Worm (Caenorhabditis elegans) whole organism, L4 larva: ENCODE results near the gene Y49F6B.14.

Experiments
- F10B5.3 ChIP-seq: sonication (generic microtip); optimal IDR thresholded peaks from 2 replicates; lab custom pipeline; 2016; ENCODE audit warnings: mild to moderate bottlenecking, missing genetic modification characterization, missing compliant biosample characterization
- F49E8.2 ChIP-seq: sonication (generic microtip); optimal IDR thresholded peaks from 2 replicates; lab custom pipeline; 2016; ENCODE audit warnings: missing compliant biosample characterization, mild to moderate bottlenecking, missing genetic modification characterization, borderline replicate concordance
- Y48G9A.11 ChIP-seq: fragments of 200-800 bp; sonication (Bioruptor generic); IDR thresholded peaks from 2 replicates; pipeline ENCODE4 v1.3.6; 2022; ENCODE audit warnings: missing genetic modification reagents, missing genetic modification characterization, missing compliant biosample characterization
- ZK337.2 ChIP-seq: fragments of 200-800 bp; sonication (Bioruptor generic); IDR thresholded peaks from 2 replicates; pipeline ENCODE4 v1.3.6; 2022; ENCODE audit warnings: missing genetic modification reagents, missing genetic modification characterization, missing compliant biosample characterization
- attf-4 ChIP-seq: sonication (generic microtip); optimal IDR thresholded peaks from 3 replicates; lab custom pipeline; 2017; ENCODE audit warnings: missing biosample characterization, missing genetic modification characterization
- ceh-82 ChIP-seq: sonication (generic microtip); optimal IDR thresholded peaks from 2 replicates; lab custom pipeline; 2017; ENCODE audit warnings: missing biosample characterization, missing genetic modification characterization
- cey-2 ChIP-seq: sonication (generic microtip); optimal IDR thresholded peaks from 3 replicates; lab custom pipeline; 2017; ENCODE audit warnings: missing genetic modification characterization, mild to moderate bottlenecking, missing compliant biosample characterization, antibody characterized with exemption, borderline replicate concordance; ENCODE audit not compliant: insufficient read depth
- daf-19 ChIP-seq: fragments of 200-800 bp; sonication (Bioruptor generic); conservative IDR thresholded peaks from 2 replicates; pipeline ENCODE4 v1.3.6; 2022; ENCODE audit warnings: missing genetic modification characterization, missing compliant biosample characterization
- fkh-10 ChIP-seq: fragments of 150-350 bp; optimal IDR thresholded peaks from 2 replicates; lab custom pipeline; 2014; ENCODE audit warnings: missing biosample characterization, missing genetic modification reagents, missing genetic modification characterization
- fos-1 ChIP-seq: fragments of 150-350 bp; optimal IDR thresholded peaks from 2 replicates; lab custom pipeline; 2014; ENCODE audit warnings: missing biosample characterization, missing genetic modification characterization
- hlh-11 ChIP-seq: fragments of 200-800 bp; sonication (Bioruptor generic); optimal IDR thresholded peaks from 2 replicates; lab custom pipeline; 2018; ENCODE audit warnings: mild to moderate bottlenecking, missing genetic modification characterization, missing compliant biosample characterization
- hlh-30 ChIP-seq: sonication (generic microtip); optimal IDR thresholded peaks from 2 replicates; lab custom pipeline; 2017; ENCODE audit warnings: antibody characterized with exemption, mild to moderate bottlenecking, missing genetic modification characterization, missing compliant biosample characterization; ENCODE audit not compliant: insufficient read depth
- lim-7 ChIP-seq: fragments of 200-800 bp; sonication (Bioruptor generic); IDR thresholded peaks from 2 replicates; pipeline ENCODE4 v1.3.6; 2022; ENCODE audit warnings: missing genetic modification characterization, missing compliant biosample characterization
- lin-13 ChIP-seq: fragments of 150-350 bp; optimal IDR thresholded peaks from 2 replicates; lab custom pipeline; 2014; ENCODE audit warnings: missing biosample characterization, missing genetic modification reagents, missing genetic modification characterization
- madf-5 ChIP-seq, 2 experiments: fragments of 200-800 bp; sonication (Bioruptor generic); IDR thresholded peaks; 2 replicates each; pipeline ENCODE4 v1.3.6; 2022; ENCODE audit warnings: missing compliant biosample characterization in 2 of 2, missing genetic modification characterization in 2 of 2
- mdt-29 ChIP-seq: fragments of 200-800 bp; sonication (Bioruptor generic); IDR thresholded peaks from 2 replicates; pipeline ENCODE4 v1.3.6; 2022; ENCODE audit warnings: missing genetic modification reagents, missing genetic modification characterization, missing compliant biosample characterization
- mep-1 ChIP-seq: fragments of 150-350 bp; sonication (generic microtip); optimal IDR thresholded peaks from 3 replicates; lab custom pipeline; 2014; ENCODE audit warnings: missing biosample characterization, missing genetic modification characterization
- mxl-2 ChIP-seq: fragments of 200-800 bp; sonication (Bioruptor generic); conservative IDR thresholded peaks from 2 replicates; pipeline ENCODE4 v1.3.6; 2022; ENCODE audit warnings: missing genetic modification reagents, missing genetic modification characterization, missing compliant biosample characterization
- nhr-11 ChIP-seq: fragments of 150-350 bp; optimal IDR thresholded peaks from 2 replicates; lab custom pipeline; 2014; ENCODE audit warnings: missing biosample characterization, missing genetic modification characterization
- nhr-25 ChIP-seq: sonication (generic microtip); optimal IDR thresholded peaks from 2 replicates; lab custom pipeline; 2017; ENCODE audit warnings: missing genetic modification characterization, mild to moderate bottlenecking, missing compliant biosample characterization, antibody characterized with exemption, moderate library complexity, borderline replicate concordance; ENCODE audit not compliant: insufficient read depth
- nhr-41 ChIP-seq: fragments of 200-800 bp; sonication (Bioruptor generic); IDR thresholded peaks from 2 replicates; pipeline ENCODE4 v1.3.6; 2022; ENCODE audit warnings: missing genetic modification reagents, missing genetic modification characterization, missing compliant biosample characterization
- nhr-6 ChIP-seq: fragments of 150-350 bp; optimal IDR thresholded peaks from 2 replicates; lab custom pipeline; 2014; ENCODE audit warnings: missing biosample characterization, missing genetic modification characterization
- pha-4 ChIP-seq, 2 experiments: fragments of 150-350 bp in 1 of 2; fragments of 200-800 bp in 1 of 2; sonication (Bioruptor generic) in 1 of 2; IDR thresholded peaks in 1 of 2; optimal IDR thresholded peaks in 1 of 2; 2 replicates each; pipeline versions ENCODE4 v1.3.6 to Lab custom; 2014 to 2022; ENCODE audit warnings: missing genetic modification characterization in 2 of 2, missing genetic modification reagents in 2 of 2, missing biosample characterization in 1 of 2, missing compliant biosample characterization in 1 of 2
- set-16 ChIP-seq: fragments of 200-800 bp; sonication (Bioruptor generic); IDR thresholded peaks from 2 replicates; pipeline ENCODE4 v1.3.6; 2022; ENCODE audit warnings: missing genetic modification reagents, missing genetic modification characterization, missing compliant biosample characterization
- snpc-1.2 ChIP-seq: fragments of 200-800 bp; sonication (Bioruptor generic); IDR thresholded peaks from 2 replicates; pipeline ENCODE4 v1.3.6; 2022; ENCODE audit warnings: missing genetic modification reagents, missing genetic modification characterization, missing compliant biosample characterization
- tag-97 ChIP-seq: fragments of 200-800 bp; sonication (Bioruptor generic); IDR thresholded peaks from 2 replicates; pipeline ENCODE4 v1.3.6; 2022; ENCODE audit warnings: missing genetic modification characterization, missing compliant biosample characterization
- tra-1 ChIP-seq: fragments of 200-800 bp; sonication (Bioruptor generic); IDR thresholded peaks from 2 replicates; pipeline ENCODE4 v1.3.6; 2022; ENCODE audit warnings: missing genetic modification reagents, missing genetic modification characterization, missing compliant biosample characterization
- unc-130 ChIP-seq: sonication (generic microtip); optimal IDR thresholded peaks from 2 replicates; lab custom pipeline; 2016; ENCODE audit warnings: missing genetic modification reagents, missing genetic modification characterization, missing compliant biosample characterization
- unc-39 ChIP-seq: sonication (generic microtip); optimal IDR thresholded peaks from 2 replicates; lab custom pipeline; 2017; ENCODE audit warnings: missing biosample characterization, missing genetic modification characterization
- unc-62 ChIP-seq, 3 experiments: fragments of 150-350 bp in 1 of 3; sonication (generic microtip); optimal IDR thresholded peaks in 2 of 3; peaks in 1 of 3; 1 replicate in 1 of 3; 2 replicates in 2 of 3; lab custom pipeline; 2014 to 2017; ENCODE audit warnings: missing biosample characterization in 3 of 3, missing genetic modification characterization in 3 of 3, missing genetic modification reagents in 3 of 3, missing genotype in 1 of 3
- vab-7 ChIP-seq: fragments of 200-800 bp; sonication (Bioruptor generic); IDR thresholded peaks from 2 replicates; pipeline ENCODE4 v1.3.6; 2022; ENCODE audit warnings: missing genetic modification reagents, missing genetic modification characterization, missing compliant biosample characterization
- zag-1 ChIP-seq: fragments of 150-350 bp; optimal IDR thresholded peaks from 2 replicates; lab custom pipeline; 2014; ENCODE audit warnings: missing biosample characterization, missing genetic modification characterization
- zip-11 ChIP-seq: fragments of 200-800 bp; sonication (Bioruptor generic); IDR thresholded peaks from 2 replicates; pipeline ENCODE4 v1.3.6; 2022; ENCODE audit warnings: missing genetic modification characterization, missing compliant biosample characterization

Gene Y49F6B.14

DNA sequence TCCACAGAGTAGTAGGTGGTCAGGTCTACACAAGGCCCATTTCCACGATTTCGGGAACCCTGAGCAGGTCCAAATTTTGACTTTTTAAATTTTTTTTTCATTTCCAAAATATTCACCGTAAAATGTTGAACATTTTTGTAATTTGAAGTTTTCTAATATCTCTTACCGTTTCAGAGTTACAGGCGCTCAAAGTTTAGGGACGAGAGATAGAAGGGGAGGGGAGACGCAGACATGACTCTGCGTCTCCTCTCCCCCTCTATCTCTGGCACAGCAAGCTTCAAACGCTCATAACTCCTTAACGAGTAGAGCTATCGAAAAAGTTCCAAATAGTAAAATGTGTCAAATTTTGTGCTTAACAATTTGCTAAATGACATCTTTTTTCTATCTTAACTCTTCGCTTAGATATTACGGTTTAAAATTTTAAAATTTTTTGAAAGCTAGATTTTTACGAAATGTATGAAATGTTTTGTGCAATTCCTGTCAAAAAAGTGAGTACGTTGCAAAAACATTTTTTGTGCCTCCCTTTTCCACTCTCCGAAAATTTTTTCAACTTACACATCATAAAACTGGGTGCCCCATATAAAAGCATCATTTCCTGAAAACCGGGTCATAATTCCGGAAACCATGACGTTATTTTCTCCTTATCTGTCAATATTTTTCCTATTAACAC lies at the start of gene Y49F6B.14, which contains the start of gene clec-125:
Gene Y49F6B.14, minus strand, starts transcription at position 101 of the 670 bp plus-strand sequence.
Gene clec-125, plus strand, starts transcription at position 620 of the 670 bp plus-strand sequence.
- no peak for TF ChIP-seq hlh-11
- TF ChIP-seq mxl-2 = no peak
- no peak for TF ChIP-seq lim-7 (GFP tag; lab: Robert Waterston, UW)
- TF ChIP-seq madf-5 (GFP tag; IDR thresholded peaks at IDR 0.05; lab: Robert Waterston, UW) = no peak
- no peak for TF ChIP-seq zag-1

- TF ChIP-seq F49E8.2 (tag; lab: Kevin White, UChicago) (no peak), tra-1 (no peak), vab-7 (GFP tag; lab: Robert Waterston, UW) (no peak), mep-1 (tag; lab: Kevin White, UChicago) (no peak), nhr-6 (tag; lab: Kevin White, UChicago) (no peak), nhr-25 (tag; lab: Kevin White, UChicago) (no peak), nhr-41 (GFP tag; lab: Robert Waterston, UW) (no peak)
- TF ChIP-seq, all 104 proteins: peak for 0
Observed at ce11 chrII:3562419-3562818, 47.1 kb upstream of the Y49F6B.14 start, which contains the start of gene W10G11.3. W10G11.3 (minus strand) TSS chrII:3562519.

- TF ChIP-seq lim-7 (GFP tag; lab: Robert Waterston, UW) (no peak), tag-97 (no peak), zip-11 (GFP tag; lab: Robert Waterston, UW) (no peak), nhr-11 (tag; lab: Kevin White, UChicago) (no peak), Y48G9A.11 (no peak), snpc-1.2 (GFP tag; lab: Robert Waterston, UW) (no peak), ceh-82 (tag; lab: Kevin White, UChicago) (no peak)
Observed at ce11 chrII:3561561-3561960, 46.3 kb upstream of the Y49F6B.14 start, which contains the start of gene W10G11.2. W10G11.2 (minus strand) TSS chrII:3561661.

DNA sequence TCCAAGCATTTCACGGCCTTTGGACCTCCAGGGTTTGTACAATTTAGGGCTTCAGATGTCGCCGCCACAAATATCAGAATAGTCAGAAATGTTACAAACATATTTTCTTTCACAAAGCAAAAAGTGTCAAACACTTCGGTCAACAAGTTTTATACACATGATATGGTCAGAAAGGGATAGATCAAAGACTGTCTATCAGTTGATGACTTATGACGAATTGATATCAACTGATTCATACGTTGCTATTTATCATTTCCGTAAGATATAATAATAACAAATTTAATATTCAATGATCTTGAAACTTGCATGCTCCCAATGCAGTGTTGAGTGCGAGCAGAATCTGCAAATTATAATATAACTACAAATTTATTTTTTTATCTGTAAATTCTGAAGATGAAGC lies 45.3 kb upstream of the Y49F6B.14 start, which contains the start of gene W10G11.1:
Gene W10G11.1, minus strand, starts transcription at position 101 of the 400 bp plus-strand sequence.
- TF ChIP-seq lim-7 (GFP tag; lab: Robert Waterston, UW) (no peak), mdt-29 (GFP tag; lab: Robert Waterston, UW) (no peak), attf-4 (tag; lab: Kevin White, UChicago) (no peak)
- TF ChIP-seq, all 104 proteins: peak for 0

ce11 chrII:3557417-3557816 lies 42.1 kb upstream of the Y49F6B.14 start, which contains the start of gene lgc-45:
lgc-45 (plus strand) TSS chrII:3557472.
- TF ChIP-seq set-16 (GFP tag; lab: Robert Waterston, UW) (peak; percentile 53), zag-1 (no peak), nhr-11 (tag; lab: Kevin White, UChicago) (no peak), unc-62 (GFP tag; optimal IDR thresholded peaks at IDR 0.05 in 1 of 2; lab: Kevin White, UChicago) (peak in 1 of 2 experiments; percentile 52), unc-62 (tag; optimal IDR thresholded peaks at IDR 0.05; lab: Kevin White, UChicago) (no peak)

ce11 chrII:3556584-3556983 lies 41.3 kb upstream of the Y49F6B.14 start:
- TF ChIP-seq ZK337.2 (GFP tag; lab: Robert Waterston, UW) (no peak), tag-97 (no peak), fos-1 (tag; lab: Kevin White, UChicago) (no peak), hlh-30 (tag; lab: Kevin White, UChicago) (no peak), cey-2 (tag; lab: Kevin White, UChicago) (no peak), lim-7 (GFP tag; lab: Robert Waterston, UW) (no peak), unc-39 (no peak), lin-13 (GFP tag; lab: Kevin White, UChicago) (no peak), nhr-41 (GFP tag; lab: Robert Waterston, UW) (no peak), F10B5.3 (tag; lab: Kevin White, UChicago) (no peak), daf-19 (GFP tag; lab: Robert Waterston, UW) (no peak), unc-130 (no peak), fkh-10 (GFP tag; lab: Kevin White, UChicago) (no peak), nhr-25 (tag; lab: Kevin White, UChicago) (no peak), pha-4 (GFP tag; IDR thresholded peaks at IDR 0.05; lab: Robert Waterston, UW) (no peak), pha-4 (tag; optimal IDR thresholded peaks at IDR 0.05; lab: Kevin White, UChicago) (no peak)
